Fruit fly (Drosophila melanogaster) whole organism, embryonic: ENCODE measurements around the gene yellow-e2.
A peak's percentile ranks its signal among the peaks of the same experiment; 100 is the strongest.

ENCODE experiments used
- ATbp ChIP-seq: fragments of 200-800 bp; sonication (Bioruptor generic); optimal IDR thresholded peaks from 2 replicates; lab custom pipeline; 2017; ENCODE audit warnings: missing biosample characterization, mild to moderate bottlenecking, missing genetic modification characterization, missing genetic modification reagents
- Ada2b ChIP-seq: fragments of 200-800 bp; sonication (Bioruptor generic); IDR thresholded peaks from 2 replicates; pipeline ENCODE4 v1.3.6; 2022; ENCODE audit warnings: missing biosample characterization, missing genetic modification characterization
- Aef1 ChIP-seq: fragments of 200-800 bp; sonication (Bioruptor generic); IDR thresholded peaks from 3 replicates; pipeline ENCODE4 v1.3.6; 2022; ENCODE audit warnings: missing biosample characterization, missing genetic modification characterization
- Atf6 ChIP-seq: fragments of 200-800 bp; sonication (Bioruptor generic); IDR thresholded peaks from 2 replicates; pipeline ENCODE4 v1.3.6; 2022; ENCODE audit warnings: missing biosample characterization, missing genetic modification characterization
- Awh ChIP-seq: fragments of 200-800 bp; sonication (Bioruptor generic); IDR thresholded peaks from 2 replicates; pipeline ENCODE4, ENCODE4 v1.3.6; 2022; ENCODE audit warnings: missing biosample characterization, missing genetic modification characterization
- BtbVII ChIP-seq: fragments of 200-800 bp; sonication (Bioruptor generic); optimal IDR thresholded peaks from 3 replicates; lab custom pipeline; 2017; ENCODE audit warnings: missing biosample characterization, mild to moderate bottlenecking, missing genetic modification characterization
- CG10321 ChIP-seq: fragments of 200-800 bp; sonication (Bioruptor generic); IDR thresholded peaks from 2 replicates; pipeline ENCODE4 v1.3.6; 2022; ENCODE audit warnings: missing biosample characterization, missing genetic modification characterization
- CG10462 ChIP-seq: fragments of 200-800 bp; sonication (Bioruptor generic); optimal IDR thresholded peaks from 2 replicates; lab custom pipeline; 2016; ENCODE audit warnings: missing biosample characterization, missing genetic modification characterization
- CG11093 ChIP-seq: fragments of 200-800 bp; sonication (Bioruptor generic); IDR thresholded peaks from 3 replicates; pipeline ENCODE4 v1.3.6; 2022; ENCODE audit warnings: missing biosample characterization, missing genetic modification characterization
- CG11695 ChIP-seq: fragments of 200-800 bp; sonication (Bioruptor generic); IDR thresholded peaks from 3 replicates; pipeline ENCODE4 v1.3.6; 2022; ENCODE audit warnings: missing biosample characterization, missing genetic modification characterization
- CG13296 ChIP-seq: fragments of 200-800 bp; sonication (Bioruptor generic); optimal IDR thresholded peaks from 3 replicates; lab custom pipeline; 2018; ENCODE audit warnings: missing biosample characterization, mild to moderate bottlenecking, missing genetic modification characterization
- CG15269 ChIP-seq: fragments of 200-800 bp; sonication (Bioruptor generic); optimal IDR thresholded peaks from 2 replicates; lab custom pipeline; 2018; ENCODE audit warnings: missing biosample characterization, mild to moderate bottlenecking, missing genetic modification characterization, moderate library complexity
- CG1529 ChIP-seq: fragments of 200-800 bp; sonication (Bioruptor generic); optimal IDR thresholded peaks from 3 replicates; lab custom pipeline; 2018; ENCODE audit warnings: missing biosample characterization, missing genetic modification characterization
- CG15514 ChIP-seq: fragments of 200-800 bp; sonication (Bioruptor generic); optimal IDR thresholded peaks from 3 replicates; lab custom pipeline; 2017; ENCODE audit warnings: missing biosample characterization, missing genetic modification characterization, mild to moderate bottlenecking, moderate library complexity, missing genetic modification reagents
- CG1602 ChIP-seq: fragments of 200-800 bp; sonication (Bioruptor generic); optimal IDR thresholded peaks from 3 replicates; lab custom pipeline; 2016; ENCODE audit warnings: missing biosample characterization, missing genetic modification characterization
- CG17568 ChIP-seq: fragments of 200-800 bp; sonication (Bioruptor generic); optimal IDR thresholded peaks from 2 replicates; lab custom pipeline; 2018; ENCODE audit warnings: missing biosample characterization, mild to moderate bottlenecking, missing genetic modification characterization, moderate library complexity
- CG17829 ChIP-seq: fragments of 200-800 bp; optimal IDR thresholded peaks from 2 replicates; lab custom pipeline; 2019; ENCODE audit warnings: missing biosample characterization, mild to moderate bottlenecking, missing genetic modification characterization, moderate library complexity
- CG18476 ChIP-seq: fragments of 200-800 bp; sonication (Bioruptor generic); optimal IDR thresholded peaks from 2 replicates; lab custom pipeline; 2016; ENCODE audit warnings: missing biosample characterization, mild to moderate bottlenecking, missing genetic modification characterization
- CG7745 ChIP-seq: fragments of 200-800 bp; sonication (Bioruptor generic); optimal IDR thresholded peaks from 2 replicates; lab custom pipeline; 2018; ENCODE audit warnings: missing biosample characterization, mild to moderate bottlenecking, missing genetic modification characterization, moderate library complexity
- D19B ChIP-seq: fragments of 200-800 bp; sonication (Bioruptor generic); optimal IDR thresholded peaks from 2 replicates; lab custom pipeline; 2017; ENCODE audit warnings: missing biosample characterization, mild to moderate bottlenecking, missing genetic modification characterization
- Dp ChIP-seq: fragments of 200-800 bp; sonication (Bioruptor generic); optimal IDR thresholded peaks from 2 replicates; lab custom pipeline; 2018; ENCODE audit warnings: missing biosample characterization, mild to moderate bottlenecking, missing genetic modification characterization, moderate library complexity
- H15 ChIP-seq: fragments of 200-800 bp; sonication (Bioruptor generic); IDR thresholded peaks from 3 replicates; pipeline ENCODE4 v1.3.6; 2022; ENCODE audit warnings: missing biosample characterization, missing genetic modification characterization
- HLH3B ChIP-seq: fragments of 200-800 bp; sonication (Bioruptor generic); IDR thresholded peaks from 2 replicates; pipeline ENCODE4 v1.3.6; 2022; ENCODE audit warnings: missing biosample characterization, missing genetic modification characterization
- Hmx ChIP-seq: fragments of 200-800 bp; sonication (Bioruptor generic); optimal IDR thresholded peaks from 2 replicates; lab custom pipeline; 2016; ENCODE audit warnings: missing biosample characterization, missing genetic modification characterization
- Hr3 ChIP-seq: fragments of 200-800 bp; sonication (Bioruptor generic); optimal IDR thresholded peaks from 3 replicates; lab custom pipeline; 2016; ENCODE audit warnings: missing biosample characterization, missing genetic modification characterization
- NC2β ChIP-seq: fragments of 200-800 bp; sonication (Bioruptor generic); optimal IDR thresholded peaks from 2 replicates; lab custom pipeline; 2016; ENCODE audit warnings: missing biosample characterization, missing genetic modification characterization
- Rfx ChIP-seq: fragments of 200-800 bp; sonication (Bioruptor generic); IDR thresholded peaks from 2 replicates; pipeline ENCODE4 v1.3.6; 2022; ENCODE audit warnings: missing biosample characterization, missing genetic modification characterization
- Sry-δ ChIP-seq: fragments of 200-800 bp; sonication (Bioruptor generic); optimal IDR thresholded peaks from 2 replicates; lab custom pipeline; 2016; ENCODE audit warnings: missing biosample characterization, missing genetic modification characterization
- Taf1 ChIP-seq: fragments of 200-800 bp; sonication (Bioruptor generic); IDR thresholded peaks from 2 replicates; pipeline ENCODE4 v1.3.6; 2022; ENCODE audit warnings: missing biosample characterization, missing genetic modification characterization
- Xbp1 ChIP-seq: fragments of 200-800 bp; sonication (Bioruptor generic); optimal IDR thresholded peaks from 3 replicates; lab custom pipeline; 2016; ENCODE audit warnings: missing biosample characterization, mild to moderate bottlenecking, missing genetic modification characterization
- da ChIP-seq: fragments of 200-800 bp; sonication (Bioruptor generic); optimal IDR thresholded peaks from 2 replicates; lab custom pipeline; 2016; ENCODE audit warnings: missing biosample characterization, missing genetic modification characterization
- dpn ChIP-seq, 2 experiments: fragments of 200-800 bp; sonication (Bioruptor generic); optimal IDR thresholded peaks; 3 replicates each; lab custom pipeline; 2016; ENCODE audit warnings: missing biosample characterization in 2 of 2, missing genetic modification characterization in 2 of 2
- en ChIP-seq: fragments of 200-800 bp; sonication (Bioruptor generic); optimal IDR thresholded peaks from 2 replicates; lab custom pipeline; 2016; ENCODE audit warnings: missing biosample characterization, missing genetic modification characterization
- gce ChIP-seq: fragments of 200-800 bp; sonication (Bioruptor generic); IDR thresholded peaks from 3 replicates; pipeline ENCODE4 v1.3.6; 2022; ENCODE audit warnings: missing biosample characterization, missing genetic modification characterization
- insv ChIP-seq, 2 experiments: fragments of 200-800 bp; sonication (Bioruptor generic); optimal IDR thresholded peaks; 3 replicates each; lab custom pipeline; 2016 to 2018; ENCODE audit warnings: missing biosample characterization in 2 of 2, missing genetic modification characterization in 2 of 2
- inv ChIP-seq: fragments of 200-800 bp; sonication (Bioruptor generic); IDR thresholded peaks from 2 replicates; pipeline ENCODE4 v1.3.6; 2022; ENCODE audit warnings: missing biosample characterization, missing genetic modification characterization; ENCODE audit not compliant: partially characterized antibody
- lola ChIP-seq, 3 experiments: fragments of >200 bp in 2 of 3; fragments of 200-800 bp in 1 of 3; sonication (Bioruptor generic) in 1 of 3; optimal IDR thresholded peaks; 2 replicates each; lab custom pipeline; 2017 to 2019; ENCODE audit warnings: missing biosample characterization in 3 of 3, missing genetic modification characterization in 3 of 3, mild to moderate bottlenecking in 1 of 3, moderate library complexity in 1 of 3
- lov ChIP-seq, 2 experiments: fragments of 200-800 bp in 1 of 2; fragments of >200 bp in 1 of 2; sonication (Bioruptor generic) in 1 of 2; IDR thresholded peaks in 1 of 2; optimal IDR thresholded peaks in 1 of 2; 2 replicates in 1 of 2; 3 replicates in 1 of 2; pipeline versions ENCODE4 v1.3.6 to Lab custom; 2017 to 2022; ENCODE audit warnings: missing biosample characterization in 1 of 2, missing genetic modification characterization in 1 of 2
- maf-S ChIP-seq: fragments of 200-800 bp; sonication (Bioruptor generic); optimal IDR thresholded peaks from 2 replicates; lab custom pipeline; 2016; ENCODE audit warnings: missing biosample characterization, missing genetic modification characterization
- nau ChIP-seq: fragments of 200-800 bp; sonication (Bioruptor generic); optimal IDR thresholded peaks from 3 replicates; lab custom pipeline; 2017; ENCODE audit warnings: missing biosample characterization, mild to moderate bottlenecking, missing genetic modification characterization, missing genetic modification reagents
- psq ChIP-seq: fragments of 200-800 bp; sonication (Bioruptor generic); optimal IDR thresholded peaks from 2 replicates; lab custom pipeline; 2017; ENCODE audit warnings: missing biosample characterization, missing genetic modification characterization
- ro ChIP-seq: fragments of 200-800 bp; sonication (Bioruptor generic); IDR thresholded peaks from 2 replicates; pipeline ENCODE4 v1.3.6; 2022; ENCODE audit warnings: missing biosample characterization, missing genetic modification characterization
- sima ChIP-seq: fragments of 200-800 bp; sonication (Bioruptor generic); optimal IDR thresholded peaks from 2 replicates; lab custom pipeline; 2016; ENCODE audit warnings: missing biosample characterization, missing genetic modification characterization
- slp2 ChIP-seq: fragments of 200-800 bp; sonication (Bioruptor generic); optimal IDR thresholded peaks from 2 replicates; lab custom pipeline; 2016; ENCODE audit warnings: missing biosample characterization, missing genetic modification characterization
- tna ChIP-seq: fragments of 200-800 bp; sonication (Bioruptor generic); IDR thresholded peaks from 2 replicates; pipeline ENCODE4 v1.3.6; 2022; ENCODE audit warnings: missing biosample characterization, missing genetic modification characterization; ENCODE audit not compliant: partially characterized antibody
- twi ChIP-seq: fragments of 200-800 bp; optimal IDR thresholded peaks from 2 replicates; lab custom pipeline; 2019; ENCODE audit warnings: missing biosample characterization, mild to moderate bottlenecking, missing genetic modification characterization, moderate library complexity
- tx ChIP-seq: fragments of 200-800 bp; sonication (Bioruptor generic); optimal IDR thresholded peaks from 2 replicates; lab custom pipeline; 2016; ENCODE audit warnings: missing biosample characterization, missing genetic modification characterization
- vfl ChIP-seq: fragments of 200-800 bp; sonication (Bioruptor generic); optimal IDR thresholded peaks from 2 replicates; lab custom pipeline; 2016; ENCODE audit warnings: missing biosample characterization, missing genetic modification characterization
- zfh2 ChIP-seq: fragments of 200-800 bp; sonication (Bioruptor generic); optimal IDR thresholded peaks from 2 replicates; lab custom pipeline; 2016; ENCODE audit warnings: missing biosample characterization, missing genetic modification characterization

The yellow-e2 gene

DNA sequence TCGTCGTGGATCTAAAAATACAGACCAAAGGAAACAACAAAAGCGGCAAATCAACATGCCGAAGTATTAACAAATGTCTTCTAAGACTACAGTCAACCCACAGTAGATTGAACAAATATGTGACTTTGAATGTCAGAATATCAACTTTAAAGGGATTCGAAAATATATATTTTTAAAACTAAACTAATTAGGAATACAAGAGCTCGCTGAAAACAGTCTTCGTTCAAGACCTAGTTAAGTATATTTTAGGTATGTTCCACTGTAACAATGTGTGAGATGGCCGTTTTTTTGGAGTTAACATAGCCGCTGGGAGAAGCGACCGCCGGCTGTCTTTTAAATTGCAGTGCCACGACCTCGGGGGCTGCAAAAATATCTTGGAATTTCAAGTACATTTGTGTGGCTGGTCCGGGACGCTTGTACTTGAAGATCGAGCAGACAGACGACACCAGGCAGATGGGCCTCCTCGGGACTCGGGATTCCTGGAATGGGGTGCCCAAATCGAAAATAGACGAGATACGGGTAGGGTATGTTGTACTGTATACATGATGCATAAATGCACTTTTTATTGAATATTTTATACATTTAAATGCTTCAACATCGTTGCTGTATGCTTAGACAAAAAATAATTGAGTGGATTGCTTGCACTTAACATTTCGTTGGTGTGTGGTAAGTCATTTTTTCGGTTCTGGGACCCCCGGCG is 21.7 kb upstream of the yellow-e2 start (continued):
- TF ChIP-seq CG11695 (GFP tag; lab: Robert Waterston, UW): 0 out of 3 replicates have a peak, but pooled peaks have one; percentile 36
- no peak for TF ChIP-seq sima (GFP tag; lab: Kevin White, UChicago)
- peak; percentile 23 for TF ChIP-seq zfh2 (GFP tag; lab: Kevin White, UChicago)
- TF ChIP-seq CG17829 (tag; lab: Kevin White, UChicago): peak; percentile 79
- peak; percentile 6 for TF ChIP-seq CG10462 (GFP tag; lab: Kevin White, UChicago)
- peak; percentile 50 for TF ChIP-seq BtbVII (GFP tag; lab: Kevin White, UChicago)
- peak; percentile 55 to 73 for TF ChIP-seq dpn (GFP tag; optimal IDR thresholded peaks at IDR 0.05; lab: Kevin White, UChicago)
- no peak for TF ChIP-seq Hmx (GFP tag; lab: Kevin White, UChicago)
- TF ChIP-seq CG15269 (tag; lab: Kevin White, UChicago): peak; percentile 71
- peak; percentile 90 for TF ChIP-seq twi (tag; lab: Kevin White, UChicago)
- TF ChIP-seq CG15514 (GFP tag; lab: Kevin White, UChicago): peak; percentile 19
- no peak for TF ChIP-seq Dp
- no peak for TF ChIP-seq CG7745 (tag; lab: Kevin White, UChicago)
- TF ChIP-seq CG11093 (GFP tag; lab: Robert Waterston, UW): 0 out of 3 replicates have a peak, but pooled peaks have one; percentile 21
- TF ChIP-seq lov (optimal IDR thresholded peaks at IDR 0.05; lab: Kevin White, UChicago): no peak
- peak; percentile 74; the same call in 1 of the 3 replicates for TF ChIP-seq lov (GFP tag; IDR thresholded peaks at IDR 0.05; lab: Robert Waterston, UW)
- TF ChIP-seq CG1602 (GFP tag; lab: Kevin White, UChicago): peak; percentile 57
- TF ChIP-seq Sry-δ (GFP tag; lab: Kevin White, UChicago): peak; percentile 19
- no peak for TF ChIP-seq insv (GFP tag; optimal IDR thresholded peaks at IDR 0.05; lab: Kevin White, UChicago)
- TF ChIP-seq en: peak; percentile 48
- TF ChIP-seq inv: no peak
- peak; percentile 51 for TF ChIP-seq CG18476 (GFP tag; lab: Kevin White, UChicago)
- TF ChIP-seq Xbp1 (GFP tag; lab: Kevin White, UChicago): peak; percentile 73
- peak; percentile 60 for TF ChIP-seq Hr3
- TF ChIP-seq Atf6 (GFP tag; lab: Robert Waterston, UW): peak; percentile 32; the same call in 1 of the 2 replicates
- no peak for TF ChIP-seq psq
- TF ChIP-seq vfl (GFP tag; lab: Kevin White, UChicago): no peak
- TF ChIP-seq Awh: 0 out of 2 replicates have a peak, but pooled peaks have one; percentile 33
- peak; percentile 67 for TF ChIP-seq nau (GFP tag; lab: Kevin White, UChicago)
- peak; percentile 24 for TF ChIP-seq NC2β (GFP tag; lab: Kevin White, UChicago)
- TF ChIP-seq ro (GFP tag; lab: Robert Waterston, UW): peak; percentile 44; the same call in 1 of the 2 replicates
- TF ChIP-seq ATbp (GFP tag; lab: Kevin White, UChicago): peak; percentile 73
- 0 out of 2 replicates have a peak, but pooled peaks have one; percentile 35 for TF ChIP-seq Taf1 (GFP tag; lab: Robert Waterston, UW)
- TF ChIP-seq HLH3B: peak; percentile 81
- TF ChIP-seq D19B (GFP tag; lab: Kevin White, UChicago): no peak
- TF ChIP-seq maf-S (GFP tag; lab: Kevin White, UChicago): peak; percentile 26
- TF ChIP-seq tx (GFP tag; lab: Kevin White, UChicago): peak; percentile 46
- peak; percentile 36 for TF ChIP-seq CG13296 (GFP tag; lab: Kevin White, UChicago)
- peak; percentile 33 for TF ChIP-seq CG17568 (GFP tag; lab: Kevin White, UChicago)
- TF ChIP-seq Rfx: peak; percentile 55
- no peak for TF ChIP-seq tna (GFP tag; lab: Robert Waterston, UW)
- peak in 1 of 3 experiments; percentile 61 for TF ChIP-seq lola (GFP tag; optimal IDR thresholded peaks at IDR 0.05; lab: Kevin White, UChicago)
- TF ChIP-seq gce (GFP tag; lab: Robert Waterston, UW): peak; percentile 37; the same call in 1 of the 3 replicates
- TF ChIP-seq CG10321: no peak
- TF ChIP-seq da: no peak
- peak; percentile 68 for TF ChIP-seq Aef1 (GFP tag; lab: Robert Waterston, UW)
- TF ChIP-seq CG1529 (GFP tag; lab: Kevin White, UChicago): peak; percentile 38
- peak; percentile 78 for TF ChIP-seq Ada2b (GFP tag; lab: Robert Waterston, UW)
- peak; percentile 63; the same call in 2 of the 3 replicates for TF ChIP-seq H15
- TF ChIP-seq slp2: peak; percentile 36
